Fruit fly (Drosophila melanogaster): ENCODE data around the gene CG45122.

Gene CG45122

DNA sequence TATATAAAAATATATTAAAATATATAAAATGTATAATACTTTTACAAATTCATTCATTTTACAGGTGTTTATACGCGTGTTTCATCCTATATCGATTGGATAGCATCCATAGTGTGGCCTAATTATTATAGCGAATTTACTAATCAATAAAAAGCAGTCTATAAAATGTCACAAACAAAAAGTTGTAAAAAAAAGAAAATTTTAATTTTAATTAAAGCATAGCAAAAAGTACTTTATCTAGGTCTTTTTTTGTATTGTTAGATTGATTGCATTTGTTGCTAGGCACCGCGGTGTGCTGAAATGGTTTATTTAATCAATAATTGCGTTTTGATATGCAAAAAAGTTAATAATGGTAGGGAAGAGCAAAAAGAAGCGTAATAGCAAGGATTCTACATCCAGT is at the start of gene CG45122:
CG45122 (plus strand) TSS at position 301 of the 400 bp plus-strand sequence.
- no peak for TF ChIP-seq noc (tag; optimal IDR thresholded peaks at IDR 0.05)

DNA sequence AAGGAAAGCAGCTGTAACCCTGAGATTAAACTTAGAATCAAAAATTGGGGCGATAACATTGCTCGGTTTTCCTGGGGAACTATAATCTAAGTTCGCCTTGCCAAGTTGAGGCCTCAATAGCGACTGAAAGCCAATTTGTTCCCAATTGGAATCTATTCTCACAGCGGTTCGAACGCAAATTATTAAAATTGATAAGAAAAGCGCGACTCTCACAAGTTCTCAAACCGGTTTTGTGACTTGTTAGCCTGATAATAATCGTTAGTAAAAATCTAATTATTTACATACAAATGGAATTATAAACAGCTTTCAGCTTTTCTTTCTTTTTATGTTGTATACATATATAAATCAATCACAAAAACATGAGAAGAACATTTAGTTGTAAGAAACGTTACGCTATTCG is 48.9 kb upstream of the CG45122 start, which contains the start of gene yellow-f2:
yellow-f2 (minus strand) TSS at position 101 of the 400 bp plus-strand sequence.
- TF ChIP-seq noc (tag; optimal IDR thresholded peaks at IDR 0.05), result no peak

DNA sequence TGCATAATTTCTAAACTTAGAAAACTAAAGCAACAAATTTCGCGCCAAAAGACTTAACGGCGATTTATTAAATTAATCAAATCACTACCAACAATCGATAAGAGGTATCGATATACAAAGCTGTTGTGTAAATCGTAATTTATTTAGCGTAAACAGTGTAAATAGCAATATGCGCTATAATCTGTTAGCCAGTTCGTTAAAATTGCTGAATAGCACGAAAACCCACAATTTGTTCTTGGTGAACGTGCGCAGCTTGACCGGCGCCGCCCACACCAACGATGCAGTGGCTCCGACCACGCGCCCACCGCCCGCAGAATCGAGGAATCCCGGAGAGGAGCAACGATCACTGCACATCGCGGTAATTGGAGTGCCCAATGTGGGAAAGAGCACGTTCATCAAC is 48.4 kb upstream of the CG45122 start, which contains the start of gene CG7488:
CG7488 (plus strand) TSS at position 99 of the 400 bp plus-strand sequence.
- no peak for TF ChIP-seq noc (tag; optimal IDR thresholded peaks at IDR 0.05)

DNA sequence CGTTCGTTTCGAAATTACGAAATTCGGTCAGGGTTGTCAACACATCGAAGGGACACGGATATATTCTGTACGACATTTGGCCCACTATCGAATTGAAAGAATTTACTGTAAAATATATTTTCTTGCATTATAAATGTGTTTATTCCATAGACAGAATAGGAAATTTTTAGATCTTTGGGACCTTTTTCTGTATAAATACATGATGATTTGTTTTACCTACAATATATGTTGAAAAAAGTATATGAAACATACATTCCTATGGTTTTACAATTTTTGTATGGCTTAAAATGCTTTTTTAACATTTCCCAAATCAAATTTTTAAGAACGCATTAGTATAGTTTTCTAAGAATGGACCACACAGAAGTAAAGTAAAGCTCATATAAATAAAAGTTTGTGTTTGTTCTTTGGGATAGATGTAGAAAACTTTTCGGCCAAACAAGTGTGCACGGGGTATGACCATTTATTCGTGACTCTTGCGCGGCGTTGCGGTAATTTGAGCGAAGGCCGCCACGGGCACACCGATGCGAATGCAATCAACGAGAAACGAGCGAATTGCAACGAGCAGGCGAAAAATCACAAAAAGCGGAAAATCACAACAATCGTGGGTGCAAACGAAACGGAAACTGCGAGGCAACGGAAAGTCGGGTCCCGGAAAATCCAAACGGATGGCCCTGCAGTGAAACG is 46.3 kb upstream of the CG45122 start, which contains the start of the genes CG17327, CG44194 and CG7518:
CG17327 (minus strand) TSS at position 177 of the 684 bp plus-strand sequence.
CG44194 (minus strand) TSS at position 177 of the 684 bp plus-strand sequence.
CG7518 (plus strand) TSS at position 540 of the 684 bp plus-strand sequence.
- TF ChIP-seq noc (tag; optimal IDR thresholded peaks at IDR 0.05), result no peak

DNA sequence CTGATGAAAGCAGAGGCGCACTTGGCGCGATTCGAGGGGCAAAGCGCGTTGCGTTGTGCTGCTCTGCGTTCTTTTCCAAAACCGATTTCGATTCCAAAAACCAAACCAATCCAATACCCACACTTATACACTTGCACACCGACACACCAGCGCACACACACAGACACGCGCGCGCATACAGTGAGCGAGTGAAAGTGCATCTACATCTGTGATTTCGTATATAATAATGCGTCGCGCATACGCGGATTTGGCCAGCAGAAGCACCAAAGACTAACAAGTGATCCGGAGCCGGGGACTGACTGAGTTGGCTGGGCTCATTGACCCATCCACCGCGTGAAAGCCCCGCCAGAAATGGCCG is 45.7 kb upstream of the CG45122 start:
- TF ChIP-seq noc (tag; optimal IDR thresholded peaks at IDR 0.05), result no peak

DNA sequence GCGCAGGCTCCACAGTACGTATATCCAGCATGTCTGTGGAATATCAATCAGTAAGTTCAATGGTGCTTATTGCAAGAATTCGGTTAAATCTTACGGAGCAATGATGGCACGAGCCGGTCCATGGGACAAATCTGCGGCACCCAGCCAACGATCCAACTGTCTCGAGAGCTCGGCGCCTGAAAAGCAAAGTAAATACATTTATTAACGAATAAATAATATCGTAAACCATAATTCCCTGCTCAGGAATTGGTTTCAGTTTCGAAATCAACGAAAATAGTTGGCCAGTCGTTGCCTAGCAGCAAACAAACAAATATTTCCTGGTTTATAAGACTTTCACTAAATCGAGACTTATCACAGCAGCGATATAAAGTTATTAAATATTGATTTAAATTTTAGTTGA is 34.4 kb upstream of the CG45122 start, which contains the start of gene CG11656:
CG11656 (plus strand) TSS at position 301 of the 400 bp plus-strand sequence.
- no peak for TF ChIP-seq noc (tag; optimal IDR thresholded peaks at IDR 0.05)

DNA sequence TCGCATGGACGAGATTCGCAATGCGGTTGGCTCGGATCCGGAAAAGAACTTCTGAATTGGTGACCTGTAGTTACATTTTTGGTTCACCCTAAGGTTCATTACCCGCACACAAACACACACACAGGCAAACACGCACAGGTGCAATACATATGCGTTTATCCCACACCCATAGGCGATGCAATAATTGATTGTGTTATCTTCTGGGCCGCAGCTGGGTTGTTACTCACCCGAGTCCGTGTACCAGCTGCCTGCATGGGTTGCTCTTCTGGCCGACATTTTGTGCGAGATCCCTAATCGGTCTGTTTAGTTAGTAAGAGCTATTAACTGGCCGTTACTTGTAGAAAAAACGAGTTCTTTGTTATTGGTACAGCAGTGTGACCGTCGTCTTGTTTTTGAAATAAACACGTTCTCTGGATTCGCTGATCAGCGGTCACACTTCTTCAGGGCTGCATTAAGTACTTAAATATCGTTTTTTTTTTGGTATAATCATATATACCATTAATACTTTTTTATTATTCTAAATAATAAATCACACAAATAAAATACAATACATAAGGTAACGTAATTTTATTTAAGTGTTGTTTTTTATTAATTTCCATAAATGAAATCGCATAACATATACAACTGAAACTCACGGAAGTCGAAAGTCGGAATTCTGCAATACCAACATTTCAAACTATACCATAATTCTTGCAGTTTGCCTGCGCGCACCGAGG is 32.9 kb upstream of the CG45122 start, which contains the start of gene CG8031:
CG8031 (minus strand) TSS at position 406 of the 716 bp plus-strand sequence.
- TF ChIP-seq noc (tag; optimal IDR thresholded peaks at IDR 0.05), result no peak

DNA sequence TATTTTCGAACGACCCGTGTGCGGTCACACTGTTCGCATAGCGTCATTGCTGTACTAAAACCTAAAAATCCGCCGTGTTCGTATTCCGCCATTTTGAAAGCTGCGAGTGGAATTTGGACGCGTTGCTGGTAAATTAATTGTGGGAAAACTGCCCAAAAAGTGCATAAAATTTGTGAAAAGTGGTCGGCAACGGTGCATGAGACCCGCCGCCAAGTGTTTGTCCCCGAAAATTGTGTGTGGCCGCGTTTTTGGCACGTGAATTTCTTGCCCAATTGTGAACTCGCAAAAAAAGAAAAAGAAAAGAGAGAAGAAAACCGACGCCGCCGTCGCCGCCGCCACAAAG is 32.4 kb upstream of the CG45122 start, which contains the start of gene CtBP:
CtBP (plus strand) TSS at position 29 of the 343 bp plus-strand sequence.
- no peak for TF ChIP-seq noc (tag; optimal IDR thresholded peaks at IDR 0.05)

DNA sequence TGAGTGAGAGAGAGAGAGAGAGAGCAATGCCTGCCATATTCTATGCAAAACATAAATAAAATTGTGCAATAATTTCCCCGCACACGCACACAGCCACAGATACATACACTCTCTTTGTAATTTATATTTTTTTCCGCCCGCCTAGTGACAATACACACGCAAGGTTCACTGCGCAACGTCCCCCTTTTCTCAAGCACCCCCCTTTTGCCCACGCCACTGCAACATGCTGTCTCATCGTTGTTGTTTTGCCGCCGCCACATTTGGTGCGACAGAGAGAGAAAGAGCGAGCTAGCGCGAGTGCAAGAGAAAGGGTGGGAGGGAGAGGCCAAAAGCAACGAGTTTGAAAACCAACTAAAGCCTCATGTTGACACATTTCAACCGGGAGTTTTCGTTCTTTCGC is 31.6 kb upstream of the CG45122 start:
- TF ChIP-seq noc (tag; optimal IDR thresholded peaks at IDR 0.05), result peak; percentile 76

DNA sequence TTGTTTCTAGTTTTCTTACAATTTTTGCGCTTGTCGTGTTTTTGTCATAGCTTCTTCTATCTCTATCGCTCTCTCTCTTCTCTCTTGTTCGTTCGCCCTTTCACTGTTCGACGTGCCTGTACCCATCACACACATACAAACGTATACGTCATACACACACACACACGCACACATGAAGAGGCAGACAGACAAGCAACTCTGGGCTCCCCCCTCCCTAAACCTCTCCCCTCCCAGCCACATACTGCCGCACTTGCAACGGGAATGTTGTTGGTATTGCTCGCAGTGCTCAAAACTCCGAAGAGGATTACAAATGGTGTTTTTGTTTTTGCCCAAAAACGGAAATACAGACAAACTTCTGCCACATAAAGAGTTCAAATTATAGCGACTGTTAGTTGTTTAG is 31.0 kb upstream of the CG45122 start:
- TF ChIP-seq noc (tag; optimal IDR thresholded peaks at IDR 0.05), result no peak

DNA sequence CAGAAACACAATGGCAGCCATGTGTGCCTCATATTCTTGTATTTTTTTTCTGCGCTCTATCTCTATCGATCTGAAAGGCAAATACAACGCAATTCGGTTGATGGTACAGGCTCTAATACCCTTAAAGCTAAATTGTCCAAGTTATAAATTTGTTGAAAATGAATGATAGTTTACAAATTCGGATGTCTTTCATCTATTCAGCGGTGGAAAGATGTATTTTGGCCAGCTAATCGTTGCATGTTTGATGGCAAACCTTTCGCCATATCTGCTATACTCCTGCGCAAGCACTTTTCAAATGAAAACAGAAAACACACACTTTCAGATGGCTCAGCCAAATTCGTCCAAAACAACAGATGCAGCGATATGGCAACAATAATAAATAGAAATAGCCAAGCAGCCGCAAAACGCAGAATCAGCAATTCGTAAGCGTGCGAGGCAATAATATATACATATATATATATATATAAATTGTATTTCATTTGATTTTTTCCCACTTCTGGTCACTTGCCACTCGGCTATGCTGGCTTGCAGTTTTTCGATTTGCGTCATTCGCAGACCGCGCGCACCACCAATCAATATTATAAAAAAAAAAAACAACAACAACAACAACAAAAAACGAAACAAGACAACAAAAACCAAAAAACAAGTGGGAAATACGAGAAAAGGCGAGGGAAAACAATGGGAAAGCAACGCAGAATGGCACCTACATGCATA is 29.6 kb upstream of the CG45122 start:
- peak; percentile 31 for TF ChIP-seq noc (tag; optimal IDR thresholded peaks at IDR 0.05)

DNA sequence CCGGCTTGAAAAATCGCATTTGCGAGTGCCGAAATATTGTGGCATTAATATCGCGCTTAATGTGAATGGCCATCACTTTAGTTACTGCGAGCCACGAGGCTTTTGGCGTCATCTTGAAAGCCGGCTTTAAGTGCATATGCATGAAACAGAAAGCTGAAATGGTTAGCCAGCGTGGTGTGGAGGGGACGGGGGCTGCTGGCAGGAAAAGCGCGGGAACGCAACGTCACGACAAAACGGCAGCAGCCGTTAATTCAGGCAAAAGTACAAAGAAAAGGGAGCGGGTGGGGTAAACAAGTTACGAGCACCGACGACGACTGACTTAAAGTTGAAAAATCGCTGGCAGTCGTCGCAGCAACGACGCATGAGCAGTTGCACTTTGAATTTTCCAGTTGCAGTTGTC is 28.6 kb upstream of the CG45122 start:
- no peak for TF ChIP-seq noc (tag; optimal IDR thresholded peaks at IDR 0.05)

DNA sequence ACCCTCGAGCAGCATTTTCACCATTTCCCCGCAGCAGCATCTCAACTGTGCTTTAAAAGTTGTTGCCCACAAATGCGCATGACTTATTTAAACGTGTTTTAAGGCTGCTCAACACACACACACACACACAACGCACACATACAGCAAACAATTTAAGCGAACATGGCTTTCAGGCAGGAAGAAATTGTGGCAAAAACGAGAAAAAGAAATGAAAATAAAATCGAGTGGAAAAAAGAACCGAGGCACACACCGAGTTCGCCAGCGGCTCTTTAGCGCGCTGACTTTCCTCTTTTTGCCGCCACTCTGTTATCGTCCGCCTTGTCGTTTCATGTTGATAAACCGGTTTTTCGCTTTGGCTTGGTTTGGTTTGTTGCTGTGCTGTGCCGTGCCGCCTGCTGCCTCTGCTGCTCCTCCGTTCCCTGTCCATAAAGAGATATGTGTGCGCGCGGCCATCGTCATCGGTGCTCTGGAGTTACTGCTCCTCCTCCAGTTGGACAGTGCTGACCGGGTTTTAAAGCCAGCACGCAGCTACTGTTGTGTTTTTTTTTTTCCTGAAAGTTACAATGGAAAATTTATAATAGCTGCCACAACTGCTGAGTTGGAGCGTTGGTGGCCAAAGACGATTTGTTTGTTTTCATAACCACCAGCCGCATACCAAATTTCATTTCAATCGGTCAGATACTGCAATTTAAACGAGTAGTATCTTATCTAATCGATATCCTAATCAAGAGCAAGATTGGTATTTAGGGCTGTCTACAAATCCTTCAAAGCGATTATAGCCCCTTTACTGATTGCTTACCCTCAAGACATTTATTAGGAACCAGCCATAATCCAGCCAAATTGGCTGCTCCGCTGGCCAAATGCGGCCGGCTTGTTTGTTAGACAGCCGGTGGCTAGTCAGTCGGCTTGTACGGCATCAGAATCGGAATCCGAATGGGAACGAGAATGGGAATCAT is 27.9 kb upstream of the CG45122 start:
- TF ChIP-seq noc (tag; optimal IDR thresholded peaks at IDR 0.05), result peak; percentile 21

DNA sequence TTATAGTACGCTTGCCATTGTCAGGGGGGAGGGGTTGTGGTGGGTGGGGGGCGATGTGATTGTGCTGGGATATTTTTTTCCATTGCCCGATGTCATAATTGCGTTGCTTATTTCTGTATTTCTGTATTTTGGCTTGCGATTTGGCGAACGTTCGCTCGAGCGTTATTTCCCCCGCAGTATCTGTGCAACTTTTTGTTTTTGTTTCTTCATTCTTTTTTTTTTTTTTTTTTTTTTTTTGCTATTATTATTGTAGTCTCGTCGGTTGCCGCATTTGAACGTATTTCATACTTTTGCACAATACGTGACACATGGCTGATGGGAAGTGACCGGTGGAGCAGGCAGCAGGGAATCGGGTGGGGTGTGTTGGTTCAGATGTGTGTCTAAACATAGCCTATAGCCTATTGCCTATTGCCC is 26.3 kb upstream of the CG45122 start:
- TF ChIP-seq noc (tag; optimal IDR thresholded peaks at IDR 0.05), result no peak
